Worm (Caenorhabditis elegans) whole organism, young adult: ENCODE measurements around the gene pho-5.
"Not testable (repeated sequence)": the region's sequence is repeated elsewhere in the genome, so short reads cannot be mapped to it uniquely, and the experiment has no call there.

Source experiments
- F57A8.1 ChIP-seq: fragments of 200-800 bp; sonication (Bioruptor generic); optimal IDR thresholded peaks from 2 replicates; lab custom pipeline; 2018; ENCODE audit warnings: mild to moderate bottlenecking, missing genetic modification characterization, moderate library complexity, missing compliant biosample characterization
- K12H6.12 ChIP-seq: fragments of 200-800 bp; sonication (Bioruptor generic); optimal IDR thresholded peaks from 2 replicates; lab custom pipeline; 2018; ENCODE audit warnings: mild to moderate bottlenecking, missing genetic modification characterization, missing compliant biosample characterization
- ama-1 ChIP-seq, 3 experiments: fragments of 150-350 bp in 1 of 3; sonication (generic microtip) in 2 of 3; optimal IDR thresholded peaks; 2 replicates each; lab custom pipeline; 2014 to 2018; ENCODE audit warnings: missing biosample characterization in 2 of 3, missing genetic modification characterization in 2 of 3, missing genetic modification reagents in 2 of 3
- aptf-2 ChIP-seq: fragments of 200-800 bp; sonication (Bioruptor generic); conservative IDR thresholded peaks from 2 replicates; pipeline ENCODE4 v1.3.6; 2022; ENCODE audit warnings: missing genetic modification reagents, missing genetic modification characterization, missing compliant biosample characterization
- aptf-3 ChIP-seq: fragments of 200-800 bp; sonication (Bioruptor generic); IDR thresholded peaks from 2 replicates; pipeline ENCODE4 v1.3.6; 2022; ENCODE audit warnings: missing genetic modification characterization, missing compliant biosample characterization
- dpl-1 ChIP-seq: fragments of 150-350 bp; optimal IDR thresholded peaks from 2 replicates; lab custom pipeline; 2014; ENCODE audit warnings: missing biosample characterization, missing genetic modification reagents, missing genetic modification characterization
- gei-17 ChIP-seq: fragments of 200-800 bp; sonication (Bioruptor generic); optimal IDR thresholded peaks from 2 replicates; lab custom pipeline; 2018; ENCODE audit warnings: mild to moderate bottlenecking, missing genetic modification characterization, missing compliant biosample characterization
- madf-8 ChIP-seq: fragments of 200-800 bp; sonication (Bioruptor generic); conservative IDR thresholded peaks from 2 replicates; pipeline ENCODE4 v1.3.6; 2022; ENCODE audit warnings: missing genetic modification reagents, missing genetic modification characterization, missing compliant biosample characterization
- nhr-120 ChIP-seq: fragments of 200-800 bp; sonication (Bioruptor generic); IDR thresholded peaks from 2 replicates; pipeline ENCODE4 v1.3.6; 2022; ENCODE audit warnings: missing genetic modification characterization, missing compliant biosample characterization
- sea-2 ChIP-seq: fragments of 200-800 bp; sonication (Bioruptor generic); IDR thresholded peaks from 2 replicates; pipeline ENCODE4 v1.3.6; 2022; ENCODE audit warnings: missing genetic modification characterization, missing compliant biosample characterization
- unc-62 ChIP-seq: fragments of 150-350 bp; optimal IDR thresholded peaks from 2 replicates; lab custom pipeline; 2014; ENCODE audit warnings: missing biosample characterization, missing genetic modification reagents, missing genetic modification characterization

DNA sequence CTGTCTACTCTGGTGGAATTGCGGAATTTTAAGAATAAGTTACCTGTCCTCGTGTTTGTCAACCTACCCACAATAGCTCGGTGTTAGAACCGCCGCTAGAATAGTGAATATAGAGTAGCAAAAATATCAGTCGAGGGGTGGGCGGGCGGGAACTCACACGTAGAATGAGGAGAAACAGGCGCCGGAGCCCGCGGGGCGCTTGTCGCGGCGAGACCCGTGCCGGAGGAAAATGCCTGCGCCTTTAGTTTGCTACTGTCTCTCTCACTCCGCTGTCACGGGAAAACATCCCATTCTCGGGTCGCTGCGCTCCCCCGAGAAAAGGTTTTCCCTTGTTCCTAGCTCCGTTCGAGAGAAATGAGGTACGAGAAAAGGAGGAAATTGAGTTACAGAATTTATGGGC is 50.0 kb downstream of the pho-5 start:
- TF ChIP-seq nhr-120 (GFP tag; lab: Robert Waterston, UW); sea-2; ama-1 (optimal IDR thresholded peaks at IDR 0.05; lab: Kevin White, UChicago); ama-1 (GFP tag; optimal IDR thresholded peaks at IDR 0.05; lab: Kevin White, UChicago); aptf-3 (GFP tag; lab: Robert Waterston, UW); unc-62 (GFP tag; lab: Kevin White, UChicago); K12H6.12 (tag; lab: Kevin White, UChicago); gei-17 (GFP tag; lab: Kevin White, UChicago); F57A8.1 (GFP tag; lab: Kevin White, UChicago); madf-8 (GFP tag; lab: Robert Waterston, UW); aptf-2; dpl-1 (GFP tag; lab: Kevin White, UChicago): not testable (repeated sequence)
